Fruit fly (Drosophila melanogaster) whole organism, embryonic: Measurements from ENCODE around the gene Tmtc4.

Source experiments
- Bgb ChIP-seq: fragments of 200-800 bp; sonication (Bioruptor generic); IDR thresholded peaks from 2 replicates; pipeline ENCODE4 v1.3.6; 2022; ENCODE audit warnings: missing biosample characterization, missing genetic modification characterization; ENCODE audit not compliant: partially characterized antibody
- Blimp-1 ChIP-seq: fragments of 200-800 bp; sonication (Bioruptor generic); optimal IDR thresholded peaks from 3 replicates; lab custom pipeline; 2018; ENCODE audit warnings: missing biosample characterization, missing genetic modification characterization, mild to moderate bottlenecking, moderate library complexity, missing genetic modification reagents
- CG10267 ChIP-seq: fragments of 200-800 bp; sonication (Bioruptor generic); optimal IDR thresholded peaks from 2 replicates; lab custom pipeline; 2018; ENCODE audit warnings: missing biosample characterization, mild to moderate bottlenecking, missing genetic modification characterization, moderate library complexity
- CG10321 ChIP-seq: fragments of 200-800 bp; sonication (Bioruptor generic); IDR thresholded peaks from 2 replicates; pipeline ENCODE4 v1.3.6; 2022; ENCODE audit warnings: missing biosample characterization, missing genetic modification characterization
- CG11093 ChIP-seq: fragments of 200-800 bp; sonication (Bioruptor generic); IDR thresholded peaks from 3 replicates; pipeline ENCODE4 v1.3.6; 2022; ENCODE audit warnings: missing biosample characterization, missing genetic modification characterization
- CG12236 ChIP-seq: fragments of 200-800 bp; sonication (Bioruptor generic); optimal IDR thresholded peaks from 2 replicates; lab custom pipeline; 2016; ENCODE audit warnings: missing biosample characterization, missing genetic modification characterization
- CG12391 ChIP-seq: fragments of 200-800 bp; sonication (Bioruptor generic); optimal IDR thresholded peaks from 3 replicates; lab custom pipeline; 2018; ENCODE audit warnings: missing biosample characterization, mild to moderate bottlenecking, missing genetic modification characterization, moderate library complexity
- CG12744 ChIP-seq: fragments of 200-800 bp; sonication (Bioruptor generic); optimal IDR thresholded peaks from 2 replicates; lab custom pipeline; 2016; ENCODE audit warnings: missing biosample characterization, missing genetic modification characterization
- CG15601 ChIP-seq: fragments of 200-800 bp; sonication (Bioruptor generic); optimal IDR thresholded peaks from 3 replicates; lab custom pipeline; 2019; ENCODE audit warnings: missing biosample characterization, mild to moderate bottlenecking, missing genetic modification characterization, moderate library complexity
- CG17385 ChIP-seq: fragments of 200-800 bp; sonication (Bioruptor generic); optimal IDR thresholded peaks from 3 replicates; lab custom pipeline; 2018; ENCODE audit warnings: missing biosample characterization, mild to moderate bottlenecking, missing genetic modification characterization
- CG17802 ChIP-seq: fragments of 200-800 bp; sonication (Bioruptor generic); optimal IDR thresholded peaks from 2 replicates; lab custom pipeline; 2018; ENCODE audit warnings: missing biosample characterization, mild to moderate bottlenecking, missing genetic modification characterization, moderate library complexity
- CG18764 ChIP-seq: fragments of 200-800 bp; sonication (Bioruptor generic); optimal IDR thresholded peaks from 3 replicates; lab custom pipeline; 2016; ENCODE audit warnings: missing biosample characterization, missing genetic modification characterization
- CG2712 ChIP-seq: fragments of 200-800 bp; optimal IDR thresholded peaks from 3 replicates; lab custom pipeline; 2019; ENCODE audit warnings: missing biosample characterization, mild to moderate bottlenecking, missing genetic modification characterization, moderate library complexity
- CG2875 ChIP-seq: fragments of 200-800 bp; sonication (Bioruptor generic); optimal IDR thresholded peaks from 2 replicates; lab custom pipeline; 2017; ENCODE audit warnings: missing biosample characterization, mild to moderate bottlenecking, missing genetic modification characterization, missing genetic modification reagents
- CG31388 ChIP-seq: fragments of 200-800 bp; sonication (Bioruptor generic); optimal IDR thresholded peaks from 2 replicates; lab custom pipeline; 2016; ENCODE audit warnings: missing biosample characterization, missing genetic modification characterization
- CG32772 ChIP-seq: fragments of 200-800 bp; sonication (Bioruptor generic); IDR thresholded peaks from 2 replicates; pipeline ENCODE4 v1.3.6; 2022; ENCODE audit warnings: missing biosample characterization, missing genetic modification characterization
- CG3726 ChIP-seq: fragments of 200-800 bp; sonication (Bioruptor generic); IDR thresholded peaks from 3 replicates; pipeline ENCODE4, ENCODE4 v1.3.6; 2022; ENCODE audit warnings: missing biosample characterization, missing genetic modification characterization
- CG42726 ChIP-seq: fragments of 200-800 bp; sonication (Bioruptor generic); IDR thresholded peaks from 2 replicates; pipeline ENCODE4 v1.3.6; 2022; ENCODE audit warnings: missing biosample characterization, missing genetic modification characterization; ENCODE audit not compliant: partially characterized antibody
- CG4617 ChIP-seq: fragments of 200-800 bp; sonication (Bioruptor generic); optimal IDR thresholded peaks from 3 replicates; lab custom pipeline; 2016; ENCODE audit warnings: missing biosample characterization, missing genetic modification characterization, borderline replicate concordance
- CG7271 ChIP-seq: fragments of 200-800 bp; sonication (Bioruptor generic); optimal IDR thresholded peaks from 2 replicates; lab custom pipeline; 2018; ENCODE audit warnings: missing biosample characterization, mild to moderate bottlenecking, missing genetic modification characterization, moderate library complexity
- CG7928 ChIP-seq: fragments of 200-800 bp; sonication (Bioruptor generic); optimal IDR thresholded peaks from 2 replicates; lab custom pipeline; 2017; ENCODE audit warnings: missing biosample characterization, mild to moderate bottlenecking, missing genetic modification characterization
- CG7963 ChIP-seq: fragments of 200-800 bp; sonication (Bioruptor generic); IDR thresholded peaks from 3 replicates; pipeline ENCODE4 v1.3.6; 2022; ENCODE audit warnings: missing biosample characterization, missing genetic modification characterization; ENCODE audit not compliant: partially characterized antibody
- CG8388 ChIP-seq: fragments of 200-800 bp; sonication (Bioruptor generic); optimal IDR thresholded peaks from 2 replicates; lab custom pipeline; 2019; ENCODE audit warnings: missing biosample characterization, mild to moderate bottlenecking, missing genetic modification characterization, moderate library complexity
- Hr3 ChIP-seq: fragments of 200-800 bp; sonication (Bioruptor generic); optimal IDR thresholded peaks from 3 replicates; lab custom pipeline; 2016; ENCODE audit warnings: missing biosample characterization, missing genetic modification characterization
- Rx ChIP-seq: fragments of 200-800 bp; sonication (Bioruptor generic); IDR thresholded peaks from 2 replicates; pipeline ENCODE4 v1.3.6; 2022; ENCODE audit warnings: missing biosample characterization, missing genetic modification characterization
- Sin3A ChIP-seq: fragments of >200 bp; optimal IDR thresholded peaks from 2 replicates; lab custom pipeline; 2018
- Sox102F ChIP-seq: fragments of 200-800 bp; sonication (Bioruptor generic); optimal IDR thresholded peaks from 2 replicates; lab custom pipeline; 2018; ENCODE audit warnings: missing biosample characterization, mild to moderate bottlenecking, missing genetic modification characterization, moderate library complexity
- Spps ChIP-seq: fragments of 200-800 bp; sonication (Bioruptor generic); optimal IDR thresholded peaks from 2 replicates; lab custom pipeline; 2018; ENCODE audit warnings: missing biosample characterization, mild to moderate bottlenecking, missing genetic modification characterization
- Sry-δ ChIP-seq: fragments of 200-800 bp; sonication (Bioruptor generic); optimal IDR thresholded peaks from 2 replicates; lab custom pipeline; 2016; ENCODE audit warnings: missing biosample characterization, missing genetic modification characterization
- Xrp1 ChIP-seq: fragments of 200-800 bp; sonication (Bioruptor generic); IDR thresholded peaks from 2 replicates; pipeline ENCODE4 v1.3.6; 2022; ENCODE audit warnings: missing biosample characterization, missing genetic modification characterization
- YL-1 ChIP-seq: fragments of 200-800 bp; sonication (Bioruptor generic); optimal IDR thresholded peaks from 3 replicates; lab custom pipeline; 2017; ENCODE audit warnings: missing biosample characterization, mild to moderate bottlenecking, missing genetic modification characterization
- ap ChIP-seq: fragments of 200-800 bp; sonication (Bioruptor generic); IDR thresholded peaks from 2 replicates; pipeline ENCODE4 v1.3.6; 2022; ENCODE audit warnings: missing biosample characterization, missing genetic modification characterization
- cato ChIP-seq: fragments of 200-800 bp; sonication (Bioruptor generic); optimal IDR thresholded peaks from 2 replicates; lab custom pipeline; 2016; ENCODE audit warnings: missing biosample characterization, missing genetic modification characterization, borderline replicate concordance
- caup ChIP-seq: fragments of 200-800 bp; sonication (Bioruptor generic); optimal IDR thresholded peaks from 3 replicates; lab custom pipeline; 2017; ENCODE audit warnings: missing biosample characterization, mild to moderate bottlenecking, missing genetic modification characterization, moderate library complexity; ENCODE audit not compliant: severe bottlenecking
- dati ChIP-seq: fragments of 200-800 bp; sonication (Bioruptor generic); IDR thresholded peaks from 2 replicates; pipeline ENCODE4 v1.3.6; 2022; ENCODE audit warnings: missing biosample characterization, missing genetic modification characterization
- disco-r ChIP-seq: fragments of 200-800 bp; sonication (Bioruptor generic); optimal IDR thresholded peaks from 2 replicates; lab custom pipeline; 2016; ENCODE audit warnings: missing biosample characterization, missing genetic modification characterization
- fd102C ChIP-seq: fragments of 200-800 bp; sonication (Bioruptor generic); optimal IDR thresholded peaks from 2 replicates; lab custom pipeline; 2018; ENCODE audit warnings: missing biosample characterization, mild to moderate bottlenecking, missing genetic modification characterization, moderate library complexity
- fd96Cb ChIP-seq: fragments of 200-800 bp; sonication (Bioruptor generic); optimal IDR thresholded peaks from 2 replicates; lab custom pipeline; 2018; ENCODE audit warnings: missing biosample characterization, mild to moderate bottlenecking, missing genetic modification characterization, moderate library complexity
- gcm2 ChIP-seq: fragments of 200-800 bp; sonication (Bioruptor generic); optimal IDR thresholded peaks from 2 replicates; lab custom pipeline; 2016; ENCODE audit warnings: missing biosample characterization, missing genetic modification characterization
- h ChIP-seq: fragments of >200 bp; optimal IDR thresholded peaks from 2 replicates; lab custom pipeline; 2017
- jing ChIP-seq: fragments of 200-800 bp; sonication (Bioruptor generic); optimal IDR thresholded peaks from 2 replicates; lab custom pipeline; 2018; ENCODE audit warnings: missing biosample characterization, mild to moderate bottlenecking, missing genetic modification characterization
- lola ChIP-seq, 3 experiments: fragments of >200 bp in 2 of 3; fragments of 200-800 bp in 1 of 3; sonication (Bioruptor generic) in 1 of 3; optimal IDR thresholded peaks; 2 replicates each; lab custom pipeline; 2017 to 2019; ENCODE audit warnings: missing biosample characterization in 3 of 3, missing genetic modification characterization in 3 of 3, mild to moderate bottlenecking in 1 of 3, moderate library complexity in 1 of 3
- nerfin-1 ChIP-seq: fragments of 200-800 bp; sonication (Bioruptor generic); optimal IDR thresholded peaks from 3 replicates; lab custom pipeline; 2019; ENCODE audit warnings: missing biosample characterization, mild to moderate bottlenecking, missing genetic modification characterization, moderate library complexity
- peb ChIP-seq: fragments of 200-800 bp; sonication (Bioruptor generic); IDR thresholded peaks from 2 replicates; pipeline ENCODE4 v1.3.6; 2022; ENCODE audit warnings: missing biosample characterization, missing genetic modification characterization
- sna ChIP-seq: fragments of 200-800 bp; sonication (Bioruptor generic); IDR thresholded peaks from 2 replicates; pipeline ENCODE4 v1.3.6; 2022; ENCODE audit warnings: missing biosample characterization, missing genetic modification characterization; ENCODE audit not compliant: partially characterized antibody
- ttk ChIP-seq: fragments of 200-800 bp; sonication (Bioruptor generic); IDR thresholded peaks from 2 replicates; pipeline ENCODE4 v2.1.2; 2022; ENCODE audit warnings: missing biosample characterization, missing genetic modification characterization
- unc-4 ChIP-seq: fragments of 200-800 bp; sonication (Bioruptor generic); IDR thresholded peaks from 2 replicates; pipeline ENCODE4 v1.3.6; 2022; ENCODE audit warnings: missing biosample characterization, missing genetic modification characterization; ENCODE audit not compliant: partially characterized antibody
- vnd ChIP-seq: fragments of 200-800 bp; sonication (Bioruptor generic); IDR thresholded peaks from 3 replicates; pipeline ENCODE4 v1.3.6; 2022; ENCODE audit warnings: missing biosample characterization, missing genetic modification characterization; ENCODE audit not compliant: partially characterized antibody
- wdn ChIP-seq: fragments of 200-800 bp; sonication (Bioruptor generic); IDR thresholded peaks from 2 replicates; pipeline ENCODE4 v1.3.6; 2022; ENCODE audit warnings: missing biosample characterization, missing genetic modification characterization
- yki ChIP-seq: fragments of >200 bp; optimal IDR thresholded peaks from 3 replicates; lab custom pipeline; 2018

Gene Tmtc4

dm6 chr3R:15340052-15340732 lies 10.8 kb upstream of the Tmtc4 start, which contains the start of gene SerRS-m (continued):
- TF ChIP-seq CG4617 (GFP tag; lab: Kevin White, UChicago): no peak
- no peak for TF ChIP-seq caup (GFP tag; lab: Kevin White, UChicago)
- no peak for TF ChIP-seq CG12236
- TF ChIP-seq Bgb (GFP tag; lab: Robert Waterston, UW): 0 out of 2 replicates have a peak, but pooled peaks have one; percentile 6
- TF ChIP-seq Sox102F (GFP tag; lab: Kevin White, UChicago): no peak
- TF ChIP-seq fd96Cb (tag; lab: Kevin White, UChicago): no peak
- TF ChIP-seq ttk (GFP tag; lab: Robert Waterston, UW): no peak
- TF ChIP-seq cato (GFP tag; lab: Kevin White, UChicago): no peak
- TF ChIP-seq Sry-δ (GFP tag; lab: Kevin White, UChicago): no peak
- no peak for TF ChIP-seq peb (GFP tag; lab: Robert Waterston, UW)
- TF ChIP-seq dati (GFP tag; lab: Robert Waterston, UW): no peak
- 0 out of 2 replicates have a peak, but pooled peaks have one; percentile 25 for TF ChIP-seq sna (GFP tag; lab: Robert Waterston, UW)
- TF ChIP-seq yki (lab: Kevin White, UChicago): no peak
- TF ChIP-seq fd102C: no peak
- no peak for TF ChIP-seq CG18764 (GFP tag; lab: Kevin White, UChicago)
- peak; percentile 33 for TF ChIP-seq CG15601
- peak; percentile 26 for TF ChIP-seq CG2875 (GFP tag; lab: Kevin White, UChicago)
- TF ChIP-seq CG17802 (tag; lab: Kevin White, UChicago): no peak
- no peak for TF ChIP-seq YL-1
- TF ChIP-seq CG3726: no peak
- no peak for TF ChIP-seq CG32772 (GFP tag; lab: Robert Waterston, UW)
- no peak for TF ChIP-seq h (lab: Kevin White, UChicago)
- no peak for TF ChIP-seq CG42726
- no peak for TF ChIP-seq Blimp-1 (GFP tag; lab: Kevin White, UChicago)
- TF ChIP-seq jing (GFP tag; lab: Kevin White, UChicago): no peak
- TF ChIP-seq CG7963 (GFP tag; lab: Robert Waterston, UW): no peak
- no peak for TF ChIP-seq Sin3A (lab: Kevin White, UChicago)
- TF ChIP-seq CG12744 (GFP tag; lab: Kevin White, UChicago): no peak
- TF ChIP-seq CG7928: no peak
- TF ChIP-seq CG2712: peak; percentile 39
- TF ChIP-seq CG11093 (GFP tag; lab: Robert Waterston, UW): no peak
- no peak for TF ChIP-seq CG10321 (GFP tag; lab: Robert Waterston, UW)
- TF ChIP-seq CG12391: peak; percentile 24
- no peak for TF ChIP-seq ap (GFP tag; lab: Robert Waterston, UW)
- TF ChIP-seq CG8388 (GFP tag; lab: Kevin White, UChicago): peak; percentile 41
- peak in 1 of 3 experiments; percentile 9 for TF ChIP-seq lola (GFP tag; optimal IDR thresholded peaks at IDR 0.05; lab: Kevin White, UChicago)
- no peak for TF ChIP-seq gcm2 (GFP tag; lab: Kevin White, UChicago)
- TF ChIP-seq nerfin-1 (tag; lab: Kevin White, UChicago): no peak
- no peak for TF ChIP-seq disco-r (GFP tag; lab: Kevin White, UChicago)
- TF ChIP-seq CG31388 (GFP tag; lab: Kevin White, UChicago): no peak
- TF ChIP-seq Spps (tag; lab: Kevin White, UChicago): no peak
- TF ChIP-seq vnd (GFP tag; lab: Robert Waterston, UW): no peak
- no peak for TF ChIP-seq Xrp1 (GFP tag; lab: Robert Waterston, UW)
- no peak for TF ChIP-seq Rx (GFP tag; lab: Robert Waterston, UW)
- no peak for TF ChIP-seq CG17385 (GFP tag; lab: Kevin White, UChicago)
- TF ChIP-seq Hr3: no peak
- TF ChIP-seq unc-4 (GFP tag; lab: Robert Waterston, UW): no peak; the same call in 1 of the 2 replicates
- no peak for TF ChIP-seq wdn (GFP tag; lab: Robert Waterston, UW)
- TF ChIP-seq CG10267 (tag; lab: Kevin White, UChicago): peak; percentile 17
- no peak for TF ChIP-seq CG7271 (tag; lab: Kevin White, UChicago)
